Worm (Caenorhabditis elegans): ENCODE data around the gene C16D9.3.
A peak's percentile ranks its signal among the peaks of the same experiment; 100 is the strongest.

The C16D9.3 gene

DNA sequence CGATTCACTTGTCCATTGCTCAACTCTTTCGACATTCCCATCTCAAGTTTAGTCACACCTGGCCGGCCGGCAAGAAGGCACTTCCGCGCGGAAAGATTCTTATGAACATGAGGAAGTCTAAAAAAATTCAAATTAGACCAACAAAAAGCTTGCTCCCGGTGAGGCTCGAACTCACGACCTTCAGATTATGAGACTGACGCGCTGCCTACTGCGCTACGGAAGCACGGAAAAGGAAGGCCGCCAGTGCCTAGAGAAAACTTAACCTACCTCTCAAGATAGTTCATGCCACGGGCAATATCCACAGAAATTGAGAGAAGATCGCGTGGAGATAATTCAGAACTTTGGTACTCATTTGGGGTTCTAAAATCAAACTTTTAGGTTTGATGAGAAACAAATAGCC is 9.8 kb downstream of the C16D9.3 start (continued):
- TF ChIP-seq Y79H2A.3 (GFP tag; conservative IDR thresholded peaks at IDR 0.05) (no peak), nhr-120 (GFP tag; IDR thresholded peaks at IDR 0.05) (no peak), C17E4.6 (GFP tag; IDR thresholded peaks at IDR 0.05) (no peak), lir-1 (GFP tag; conservative IDR thresholded peaks at IDR 0.05) (no peak), lin-26 (GFP tag; IDR thresholded peaks at IDR 0.05) (peak; percentile 74), nhr-179 (tag; optimal IDR thresholded peaks at IDR 0.05) (no peak), die-1 (tag; optimal IDR thresholded peaks at IDR 0.05) (peak; percentile 56), B0336.3 (GFP tag; IDR thresholded peaks at IDR 0.05) (no peak), let-526 (GFP tag; IDR thresholded peaks at IDR 0.05) (no peak), F10E7.11 (tag; optimal IDR thresholded peaks at IDR 0.05) (no peak), ztf-22 (GFP tag; optimal IDR thresholded peaks at IDR 0.05) (no peak), ceh-100 (GFP tag; IDR thresholded peaks at IDR 0.05) (peak; percentile 12; the same call in 1 of the 2 replicates), T26A5.8 (tag; optimal IDR thresholded peaks at IDR 0.05) (no peak), bed-1 (GFP tag; IDR thresholded peaks at IDR 0.05) (no peak), somi-1 (GFP tag; optimal IDR thresholded peaks at IDR 0.05) (no peak), snpc-3.4 (tag; optimal IDR thresholded peaks at IDR 0.05) (no peak), ceh-91 (GFP tag; IDR thresholded peaks at IDR 0.05) (no peak), rpc-1 (optimal IDR thresholded peaks at IDR 0.05) (peak; percentile 59), rpc-1 (tag; optimal IDR thresholded peaks at IDR 0.05) (peak; percentile 79), zim-3 (tag; optimal IDR thresholded peaks at IDR 0.05) (peak; percentile 33), sdz-38 (tag; optimal IDR thresholded peaks at IDR 0.05) (no peak), dpff-1 (tag; optimal IDR thresholded peaks at IDR 0.05) (no peak), C06A6.2 (GFP tag; conservative IDR thresholded peaks at IDR 0.05) (no peak), mes-4 (tag; optimal IDR thresholded peaks at IDR 0.05) (peak; percentile 23), ceh-40 (GFP tag; IDR thresholded peaks at IDR 0.05) (0 out of 2 replicates have a peak, but pooled peaks have one; percentile 41), F57C9.4 (tag; optimal IDR thresholded peaks at IDR 0.05) (no peak), F33H1.4 (GFP tag; IDR thresholded peaks at IDR 0.05) (no peak), D2030.7 (GFP tag; IDR thresholded peaks at IDR 0.05) (no peak), attf-6 (GFP tag; IDR thresholded peaks at IDR 0.05) (peak; percentile 59; the same call in 1 of the 2 replicates), cebp-1 (GFP tag; IDR thresholded peaks at IDR 0.05) (no peak), cebp-1 (tag; optimal IDR thresholded peaks at IDR 0.05) (no peak), K11D2.4 (GFP tag; IDR thresholded peaks at IDR 0.05) (no peak), cebp-2 (GFP tag; IDR thresholded peaks at IDR 0.05) (no peak), hmg-1.2 (GFP tag; IDR thresholded peaks at IDR 0.05) (peak; percentile 50; the same call in 1 of the 2 replicates), ceh-58 (GFP tag; IDR thresholded peaks at IDR 0.05) (no peak), madf-6 (GFP tag; IDR thresholded peaks at IDR 0.05) (peak; percentile 53; the same call in 1 of the 2 replicates), ztf-6 (GFP tag; IDR thresholded peaks at IDR 0.05) (no peak), ekl-4 (GFP tag; IDR thresholded peaks at IDR 0.05) (no peak), mxl-1 (tag; optimal IDR thresholded peaks at IDR 0.05) (no peak), egrh-3 (GFP tag; IDR thresholded peaks at IDR 0.05) (no peak), repo-1 (tag; optimal IDR thresholded peaks at IDR 0.05) (no peak), efl-1 (GFP tag; optimal IDR thresholded peaks at IDR 0.05) (no peak), madf-3 (GFP tag; IDR thresholded peaks at IDR 0.05) (no peak), Y67H2A.10 (GFP tag; conservative IDR thresholded peaks at IDR 0.05) (no peak), xnd-1 (tag; optimal IDR thresholded peaks at IDR 0.05) (no peak), nfya-1 (tag; optimal IDR thresholded peaks at IDR 0.05; ENCODE audit: borderline replicate concordance, insufficient read depth) (no peak), F39B2.1 (GFP tag; IDR thresholded peaks at IDR 0.05) (no peak), fkh-3 (tag; optimal IDR thresholded peaks at IDR 0.05) (no peak), F37B4.10 (GFP tag; IDR thresholded peaks at IDR 0.05) (no peak), lag-1 (GFP tag; IDR thresholded peaks at IDR 0.05) (no peak), madf-8 (GFP tag; conservative IDR thresholded peaks at IDR 0.05) (no peak)

All from whole organism, young adult.